Worm (Caenorhabditis elegans) whole organism, L4 larva: Measurements from ENCODE around the gene bath-38.

Experiments
- D1046.2 ChIP-seq: fragments of 200-800 bp; sonication (Bioruptor generic); IDR thresholded peaks from 2 replicates; pipeline ENCODE4 v1.3.6; 2022; ENCODE audit warnings: missing genetic modification characterization, missing compliant biosample characterization
- F26F4.8 ChIP-seq: fragments of 200-800 bp; sonication (Bioruptor generic); conservative IDR thresholded peaks from 2 replicates; pipeline ENCODE4 v1.3.6; 2022; ENCODE audit warnings: missing genetic modification characterization, missing compliant biosample characterization
- F49E8.2 ChIP-seq: sonication (generic microtip); optimal IDR thresholded peaks from 2 replicates; lab custom pipeline; 2016; ENCODE audit warnings: missing compliant biosample characterization, mild to moderate bottlenecking, missing genetic modification characterization, borderline replicate concordance
- Y105C5A.15 ChIP-seq: fragments of 200-800 bp; sonication (Bioruptor generic); IDR thresholded peaks from 2 replicates; pipeline ENCODE4 v1.3.6; 2022; ENCODE audit warnings: missing genetic modification characterization, missing compliant biosample characterization
- Y48G9A.11 ChIP-seq: fragments of 200-800 bp; sonication (Bioruptor generic); IDR thresholded peaks from 2 replicates; pipeline ENCODE4 v1.3.6; 2022; ENCODE audit warnings: missing genetic modification reagents, missing genetic modification characterization, missing compliant biosample characterization
- ZK546.5 ChIP-seq, 2 experiments: sonication (generic microtip); optimal IDR thresholded peaks; 2 replicates each; lab custom pipeline; 2017; ENCODE audit warnings: missing biosample characterization in 2 of 2, missing genetic modification characterization in 2 of 2
- aha-1 ChIP-seq: fragments of 150-350 bp; peaks from one replicate; lab custom pipeline; 2014; ENCODE audit warnings: missing biosample characterization, missing genetic modification characterization
- ceh-32 ChIP-seq: sonication (generic microtip); optimal IDR thresholded peaks from 2 replicates; lab custom pipeline; 2016; ENCODE audit warnings: mild to moderate bottlenecking, missing genetic modification characterization, missing compliant biosample characterization; ENCODE audit not compliant: poor library complexity
- ceh-44 ChIP-seq: fragments of 200-800 bp; sonication (Bioruptor generic); IDR thresholded peaks from 2 replicates; pipeline ENCODE4 v1.3.6; 2022; ENCODE audit warnings: missing genetic modification reagents, missing genetic modification characterization, missing compliant biosample characterization
- ceh-62 ChIP-seq: sonication (generic microtip); optimal IDR thresholded peaks from 2 replicates; lab custom pipeline; 2017; ENCODE audit warnings: missing biosample characterization, missing genetic modification characterization
- ceh-82 ChIP-seq: sonication (generic microtip); optimal IDR thresholded peaks from 2 replicates; lab custom pipeline; 2017; ENCODE audit warnings: missing biosample characterization, missing genetic modification characterization
- ces-1 ChIP-seq: fragments of 150-350 bp; sonication (generic microtip); optimal IDR thresholded peaks from 4 replicates; lab custom pipeline; 2014; ENCODE audit warnings: missing biosample characterization, missing genetic modification reagents, missing genetic modification characterization
- daf-12 ChIP-seq: fragments of 150-350 bp; optimal IDR thresholded peaks from 2 replicates; lab custom pipeline; 2014; ENCODE audit warnings: missing biosample characterization, missing genetic modification reagents, missing genetic modification characterization
- dmd-8 ChIP-seq: fragments of 200-800 bp; sonication (Bioruptor generic); IDR thresholded peaks from 2 replicates; pipeline ENCODE4 v1.3.6; 2022; ENCODE audit warnings: missing genetic modification characterization, missing compliant biosample characterization
- dmd-9 ChIP-seq: fragments of 200-800 bp; sonication (Bioruptor generic); IDR thresholded peaks from 2 replicates; pipeline ENCODE4 v1.3.6; 2022; ENCODE audit warnings: missing genetic modification reagents, missing genetic modification characterization, missing compliant biosample characterization
- egl-43 ChIP-seq: fragments of 200-800 bp; sonication (Bioruptor generic); IDR thresholded peaks from 2 replicates; pipeline ENCODE4 v1.3.6; 2022; ENCODE audit warnings: missing genetic modification reagents, missing genetic modification characterization, missing compliant biosample characterization
- hlh-30 ChIP-seq: sonication (generic microtip); optimal IDR thresholded peaks from 2 replicates; lab custom pipeline; 2017; ENCODE audit warnings: antibody characterized with exemption, mild to moderate bottlenecking, missing genetic modification characterization, missing compliant biosample characterization; ENCODE audit not compliant: insufficient read depth
- lin-1 ChIP-seq: fragments of 200-800 bp; sonication (Bioruptor generic); IDR thresholded peaks from 2 replicates; pipeline ENCODE4 v1.3.6; 2022; ENCODE audit warnings: missing genetic modification reagents, missing genetic modification characterization, missing compliant biosample characterization
- lin-13 ChIP-seq: fragments of 150-350 bp; optimal IDR thresholded peaks from 2 replicates; lab custom pipeline; 2014; ENCODE audit warnings: missing biosample characterization, missing genetic modification reagents, missing genetic modification characterization
- lin-15B ChIP-seq: fragments of 150-350 bp; sonication (generic microtip); optimal IDR thresholded peaks from 3 replicates; lab custom pipeline; 2014; ENCODE audit warnings: missing biosample characterization, missing genetic modification characterization
- madf-9 ChIP-seq: fragments of 200-800 bp; sonication (Bioruptor generic); conservative IDR thresholded peaks from 2 replicates; pipeline ENCODE4 v1.3.6; 2022; ENCODE audit warnings: missing genetic modification reagents, missing genetic modification characterization, missing compliant biosample characterization
- nhr-237 ChIP-seq: sonication (generic microtip); optimal IDR thresholded peaks from 2 replicates; lab custom pipeline; 2017; ENCODE audit warnings: missing biosample characterization, missing genetic modification characterization
- nhr-28 ChIP-seq: fragments of 150-350 bp; optimal IDR thresholded peaks from 2 replicates; lab custom pipeline; 2014; ENCODE audit warnings: missing biosample characterization, missing genetic modification characterization
- nhr-48 ChIP-seq: sonication (generic microtip); optimal IDR thresholded peaks from 2 replicates; lab custom pipeline; 2016; ENCODE audit warnings: mild to moderate bottlenecking, missing genetic modification characterization, missing compliant biosample characterization
- nhr-76 ChIP-seq: fragments of 150-350 bp; optimal IDR thresholded peaks from 2 replicates; lab custom pipeline; 2014; ENCODE audit warnings: missing biosample characterization, missing genetic modification characterization
- pha-4 ChIP-seq, 2 experiments: fragments of 150-350 bp in 1 of 2; fragments of 200-800 bp in 1 of 2; sonication (Bioruptor generic) in 1 of 2; IDR thresholded peaks in 1 of 2; optimal IDR thresholded peaks in 1 of 2; 2 replicates each; pipeline versions ENCODE4 v1.3.6 to Lab custom; 2014 to 2022; ENCODE audit warnings: missing genetic modification characterization in 2 of 2, missing genetic modification reagents in 2 of 2, missing biosample characterization in 1 of 2, missing compliant biosample characterization in 1 of 2
- rbr-2 ChIP-seq: sonication (generic microtip); optimal IDR thresholded peaks from 2 replicates; lab custom pipeline; 2016; ENCODE audit warnings: missing genotype, missing genetic modification characterization, missing compliant biosample characterization
- set-16 ChIP-seq: fragments of 200-800 bp; sonication (Bioruptor generic); IDR thresholded peaks from 2 replicates; pipeline ENCODE4 v1.3.6; 2022; ENCODE audit warnings: missing genetic modification reagents, missing genetic modification characterization, missing compliant biosample characterization
- spr-3 ChIP-seq: fragments of 200-800 bp; sonication (Bioruptor generic); optimal IDR thresholded peaks from 2 replicates; lab custom pipeline; 2018; ENCODE audit warnings: mild to moderate bottlenecking, missing genetic modification characterization, missing compliant biosample characterization
- unc-130 ChIP-seq: sonication (generic microtip); optimal IDR thresholded peaks from 2 replicates; lab custom pipeline; 2016; ENCODE audit warnings: missing genetic modification reagents, missing genetic modification characterization, missing compliant biosample characterization
- unc-62 ChIP-seq, 3 experiments: fragments of 150-350 bp in 1 of 3; sonication (generic microtip); optimal IDR thresholded peaks in 2 of 3; peaks in 1 of 3; 1 replicate in 1 of 3; 2 replicates in 2 of 3; lab custom pipeline; 2014 to 2017; ENCODE audit warnings: missing biosample characterization in 3 of 3, missing genetic modification characterization in 3 of 3, missing genetic modification reagents in 3 of 3, missing genotype in 1 of 3
- zfp-2 ChIP-seq: sonication (generic microtip); optimal IDR thresholded peaks from 2 replicates; lab custom pipeline; 2016; ENCODE audit warnings: mild to moderate bottlenecking, missing genetic modification characterization, missing compliant biosample characterization
- zip-2 ChIP-seq: fragments of 150-350 bp; optimal IDR thresholded peaks from 2 replicates; lab custom pipeline; 2014; ENCODE audit warnings: missing biosample characterization, missing genetic modification characterization

Gene bath-38

ce11 chrII:10094190-10094923 lies 49.3 kb upstream of the bath-38 start, which contains the start of gene lact-2 (continued):
- TF ChIP-seq unc-62 (GFP tag; optimal IDR thresholded peaks at IDR 0.05 in 1 of 2; lab: Kevin White, UChicago) (peak in 1 of 2 experiments; percentile 55), unc-62 (tag; optimal IDR thresholded peaks at IDR 0.05; lab: Kevin White, UChicago) (no peak), lin-13 (GFP tag; lab: Kevin White, UChicago) (no peak), Y48G9A.11 (GFP tag; lab: Robert Waterston, UW) (no peak), dmd-8 (GFP tag; lab: Robert Waterston, UW) (no peak), lin-15B (tag; lab: Kevin White, UChicago) (no peak), nhr-48 (tag; lab: Kevin White, UChicago) (no peak), aha-1 (tag; lab: Kevin White, UChicago) (no peak), ceh-32 (no peak), D1046.2 (GFP tag; lab: Robert Waterston, UW) (no peak), ceh-62 (tag; lab: Kevin White, UChicago) (no peak), ces-1 (no peak), egl-43 (GFP tag; lab: Robert Waterston, UW) (no peak), ceh-44 (GFP tag; lab: Robert Waterston, UW) (no peak), zip-2 (no peak)
- TF ChIP-seq, all 104 proteins: peak for 5

DNA sequence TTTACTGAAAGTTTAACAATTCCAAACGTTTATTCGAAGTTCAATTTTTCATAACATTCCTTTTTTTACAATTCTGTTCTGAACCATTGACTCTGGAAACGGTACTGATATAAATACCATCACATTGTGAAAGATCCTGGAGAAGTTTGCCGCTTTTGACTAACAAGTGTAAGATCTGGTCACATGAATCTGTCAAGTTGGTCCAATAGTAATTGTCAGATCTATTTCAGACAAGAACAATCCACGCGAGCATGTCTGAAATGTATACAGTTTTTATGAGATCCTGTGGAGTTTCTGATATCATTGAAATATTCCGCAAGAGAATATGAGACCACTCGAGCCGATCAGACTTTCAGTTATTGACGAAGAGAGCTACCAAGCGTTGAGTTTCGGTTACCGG lies 48.0 kb upstream of the bath-38 start:
- TF ChIP-seq unc-62 (GFP tag; optimal IDR thresholded peaks at IDR 0.05 in 1 of 2; lab: Kevin White, UChicago) (peak in 1 of 2 experiments; percentile 94), unc-62 (tag; optimal IDR thresholded peaks at IDR 0.05; lab: Kevin White, UChicago) (no peak), nhr-76 (tag; lab: Kevin White, UChicago) (no peak)
- TF ChIP-seq, all 104 proteins: peak for 1

ce11 chrII:10084482-10084881 lies 39.4 kb upstream of the bath-38 start:
- no peak for TF ChIP-seq zfp-2
- TF ChIP-seq unc-62 (GFP tag; optimal IDR thresholded peaks at IDR 0.05 in 1 of 2; lab: Kevin White, UChicago): peak in 1 of 2 experiments; percentile 35
- no peak for TF ChIP-seq unc-62 (tag; optimal IDR thresholded peaks at IDR 0.05; lab: Kevin White, UChicago)

DNA sequence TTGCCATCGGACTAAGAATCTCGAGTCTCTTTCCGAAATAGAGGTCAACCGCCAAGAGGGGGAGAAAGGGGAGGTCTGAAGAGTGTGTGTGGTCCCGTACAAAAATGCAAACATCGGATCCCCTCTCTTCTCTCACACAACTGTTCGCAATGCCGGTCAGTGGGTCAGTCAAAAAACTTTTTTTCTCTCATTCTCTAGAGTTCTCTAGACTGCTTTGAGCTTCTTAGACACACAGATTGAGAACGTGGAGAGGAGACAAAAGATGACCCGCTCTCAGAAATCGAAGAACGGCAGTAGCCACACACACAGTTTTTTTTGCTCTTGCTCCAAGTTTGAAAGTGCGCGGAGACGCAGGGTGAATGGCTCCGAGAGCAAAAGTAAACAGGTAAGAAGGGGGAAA lies 30.7 kb upstream of the bath-38 start:
- TF ChIP-seq nhr-237 (tag; lab: Kevin White, UChicago) (no peak), pha-4 (GFP tag; IDR thresholded peaks at IDR 0.05; lab: Robert Waterston, UW) (no peak), pha-4 (tag; optimal IDR thresholded peaks at IDR 0.05; lab: Kevin White, UChicago) (peak; percentile 10), unc-62 (GFP tag; optimal IDR thresholded peaks at IDR 0.05 in 1 of 2; lab: Kevin White, UChicago) (peak in 1 of 2 experiments; percentile 87), unc-62 (tag; optimal IDR thresholded peaks at IDR 0.05; lab: Kevin White, UChicago) (no peak), rbr-2 (tag; lab: Kevin White, UChicago) (peak; percentile 2), aha-1 (tag; lab: Kevin White, UChicago) (peak; percentile 24), set-16 (GFP tag; lab: Robert Waterston, UW) (peak; percentile 12; the same call in 1 of the 2 replicates), ZK546.5 (tag; optimal IDR thresholded peaks at IDR 0.05; lab: Kevin White, UChicago) (no peak)

- TF ChIP-seq Y105C5A.15 (GFP tag; lab: Robert Waterston, UW): no peak
- TF ChIP-seq hlh-30: peak; percentile 10
- TF ChIP-seq dmd-9 (GFP tag; lab: Robert Waterston, UW): no peak
- TF ChIP-seq nhr-28: peak; percentile 48
These were observed 28.9 kb upstream of the bath-38 start for ce11 chrII:10073986-10074385.

DNA sequence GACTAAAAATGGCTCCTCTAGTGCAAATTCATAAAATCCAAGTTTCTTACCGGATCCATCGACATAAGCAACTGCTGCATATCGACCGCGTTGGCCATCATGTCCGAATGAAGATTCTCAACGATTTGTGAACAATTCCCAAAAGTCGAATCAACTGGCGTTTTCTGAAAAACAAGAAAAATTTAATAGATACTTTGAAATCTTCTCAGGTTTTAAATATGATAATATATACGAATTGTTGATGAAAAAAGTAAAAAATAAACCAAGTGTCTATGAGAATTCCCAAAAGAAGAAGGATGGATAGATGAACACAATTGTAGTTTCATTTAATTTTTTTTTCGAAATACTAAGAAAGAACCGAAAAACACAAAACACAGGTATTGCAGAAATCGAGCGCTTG lies 22.7 kb upstream of the bath-38 start, which contains the start of gene die-1:
TSS of gene die-1 (minus strand) at position 101 of the 400 bp plus-strand sequence.
- no peak for TF ChIP-seq daf-12 (tag; lab: Kevin White, UChicago)
- no peak for TF ChIP-seq madf-9 (GFP tag; lab: Robert Waterston, UW)
- TF ChIP-seq unc-130 (GFP tag; lab: Kevin White, UChicago): no peak
- no peak for TF ChIP-seq lin-1 (GFP tag; lab: Robert Waterston, UW)
- TF ChIP-seq ceh-82 (tag; lab: Kevin White, UChicago): no peak
- TF ChIP-seq zfp-2: no peak
- TF ChIP-seq F49E8.2 (tag; lab: Kevin White, UChicago): no peak
- TF ChIP-seq spr-3 (GFP tag; lab: Kevin White, UChicago): no peak
- no peak for TF ChIP-seq Y48G9A.11 (GFP tag; lab: Robert Waterston, UW)
- no peak for TF ChIP-seq ceh-32
- no peak for TF ChIP-seq Y105C5A.15 (GFP tag; lab: Robert Waterston, UW)
- no peak for TF ChIP-seq F26F4.8 (GFP tag; lab: Robert Waterston, UW)
